Worm (Caenorhabditis elegans): ENCODE measurements around the gene T27A10.5.

The T27A10.5 gene

DNA sequence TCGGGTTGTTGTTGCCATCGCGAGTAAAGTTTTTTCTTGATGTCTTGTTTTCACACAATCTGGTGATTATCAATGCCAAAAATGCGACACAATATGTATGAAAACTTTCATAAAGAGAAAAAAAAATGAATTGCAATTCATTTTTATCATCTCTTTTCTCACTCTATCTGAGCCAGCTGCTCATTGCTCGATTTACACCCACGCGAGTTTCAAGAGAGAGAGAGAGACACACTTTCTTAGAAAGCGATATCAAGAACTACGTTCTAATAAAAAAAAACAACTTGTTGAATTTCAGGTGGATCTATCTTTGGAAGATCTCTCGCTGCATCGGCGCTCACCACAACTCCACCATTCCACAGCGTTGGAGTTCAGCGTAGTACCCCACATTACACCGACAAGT, 29.2 kb upstream of the T27A10.5 start:
- TF ChIP-seq lin-15B (tag; optimal IDR thresholded peaks at IDR 0.05) = no peak
- no peak for TF ChIP-seq nhr-77 (tag; optimal IDR thresholded peaks at IDR 0.05)
- TF ChIP-seq nhr-23 (tag; optimal IDR thresholded peaks at IDR 0.05) = no peak
- TF ChIP-seq ama-1 (optimal IDR thresholded peaks at IDR 0.05) = no peak
- TF ChIP-seq nhr-67 (tag; optimal IDR thresholded peaks at IDR 0.05) = no peak
- TF ChIP-seq mdl-1 (tag; optimal IDR thresholded peaks at IDR 0.05) = no peak
- no peak for TF ChIP-seq ztf-11 (tag; optimal IDR thresholded peaks at IDR 0.05)
- TF ChIP-seq ceh-16 (tag; optimal IDR thresholded peaks at IDR 0.05) = no peak
- no peak for TF ChIP-seq snpc-4 (tag; optimal IDR thresholded peaks at IDR 0.05)
- TF ChIP-seq mml-1 (tag; optimal IDR thresholded peaks at IDR 0.05) = no peak
- TF ChIP-seq nhr-25 (tag; optimal IDR thresholded peaks at IDR 0.05) = no peak
- TF ChIP-seq tbx-2 (tag; optimal IDR thresholded peaks at IDR 0.05) = no peak
- no peak for TF ChIP-seq pqm-1 (tag; optimal IDR thresholded peaks at IDR 0.05)
- TF ChIP-seq nhr-12 (tag; optimal IDR thresholded peaks at IDR 0.05) = no peak
- TF ChIP-seq unc-62 (GFP tag; optimal IDR thresholded peaks at IDR 0.05) = no peak
- no peak for TF ChIP-seq fos-1 (tag; optimal IDR thresholded peaks at IDR 0.05)
- TF ChIP-seq ceh-82 (tag; optimal IDR thresholded peaks at IDR 0.05) = no peak
- TF ChIP-seq nhr-43 (tag; optimal IDR thresholded peaks at IDR 0.05; ENCODE audit: poor library complexity, severe bottlenecking) = no peak
- TF ChIP-seq elt-1 (tag; optimal IDR thresholded peaks at IDR 0.05) = no peak

DNA sequence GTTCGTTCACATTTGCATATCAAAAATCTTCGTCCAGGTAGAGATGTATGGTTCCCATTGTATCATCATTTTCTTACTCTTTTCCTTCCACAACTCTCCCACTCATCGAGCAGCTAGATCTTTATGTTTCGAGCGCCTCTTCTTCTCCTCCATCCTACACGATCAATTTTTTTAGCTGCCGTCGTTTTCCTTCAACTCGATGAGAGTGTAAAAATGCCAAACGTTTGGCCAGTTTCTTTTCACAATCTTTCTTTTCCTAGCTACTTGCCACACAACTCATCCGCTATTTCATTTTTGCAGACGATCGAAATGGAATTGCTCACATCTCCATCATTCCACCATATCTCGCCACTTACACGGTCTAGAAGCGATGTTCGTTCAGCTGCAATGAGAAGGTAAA, 28.1 kb upstream of the T27A10.5 start, which contains the start of gene C18B2.3:
TSS of gene C18B2.3 (plus strand) at position 301 of the 400 bp plus-strand sequence.
- TF ChIP-seq pqm-1 (tag; optimal IDR thresholded peaks at IDR 0.05) = no peak
- TF ChIP-seq nhr-67 (tag; optimal IDR thresholded peaks at IDR 0.05) = no peak
- TF ChIP-seq ceh-82 (tag; optimal IDR thresholded peaks at IDR 0.05) = no peak
- no peak for TF ChIP-seq egl-27 (tag; optimal IDR thresholded peaks at IDR 0.05)

ce11 chrX:3600390-3600789, 27.0 kb upstream of the T27A10.5 start, which contains the start of gene cgr-1:
Gene cgr-1 (minus strand): TSS chrX:3600457.
- TF ChIP-seq nhr-28 (tag; optimal IDR thresholded peaks at IDR 0.05) (no peak), zag-1 (tag; optimal IDR thresholded peaks at IDR 0.05) (no peak), mdl-1 (tag; optimal IDR thresholded peaks at IDR 0.05) (no peak), pqm-1 (tag; optimal IDR thresholded peaks at IDR 0.05) (peak; percentile 69), pha-4 (tag; optimal IDR thresholded peaks at IDR 0.05) (peak; percentile 32), ceh-9 (tag; optimal IDR thresholded peaks at IDR 0.05) (no peak), elt-2 (tag; optimal IDR thresholded peaks at IDR 0.05) (peak; percentile 67), nhr-67 (tag; optimal IDR thresholded peaks at IDR 0.05) (no peak), ama-1 (optimal IDR thresholded peaks at IDR 0.05) (no peak), nhr-237 (tag; optimal IDR thresholded peaks at IDR 0.05) (no peak), mml-1 (tag; optimal IDR thresholded peaks at IDR 0.05) (no peak)

- TF ChIP-seq tbx-2 (tag; optimal IDR thresholded peaks at IDR 0.05) (no peak), egl-5 (tag; optimal IDR thresholded peaks at IDR 0.05) (peak; percentile 94)
These were observed 26.5 kb upstream of the T27A10.5 start for ce11 chrX:3599860-3600259.

- TF ChIP-seq ceh-9 (tag; optimal IDR thresholded peaks at IDR 0.05) (no peak), nhr-23 (tag; optimal IDR thresholded peaks at IDR 0.05) (peak; percentile 87)
These were observed 23.6 kb upstream of the T27A10.5 start for ce11 chrX:3596967-3597366.

ce11 chrX:3596303-3596772, 23.0 kb upstream of the T27A10.5 start, which contains the start of gene T27A10.6:
Gene T27A10.6 (minus strand): TSS chrX:3596353.
- no peak for TF ChIP-seq lin-39 (tag; optimal IDR thresholded peaks at IDR 0.05)
- TF ChIP-seq nhr-23 (tag; optimal IDR thresholded peaks at IDR 0.05) = peak; percentile 51
- no peak for TF ChIP-seq snpc-4 (tag; optimal IDR thresholded peaks at IDR 0.05)
- peak; percentile 44 for TF ChIP-seq nhr-43 (tag; optimal IDR thresholded peaks at IDR 0.05; ENCODE audit: poor library complexity, severe bottlenecking)

DNA sequence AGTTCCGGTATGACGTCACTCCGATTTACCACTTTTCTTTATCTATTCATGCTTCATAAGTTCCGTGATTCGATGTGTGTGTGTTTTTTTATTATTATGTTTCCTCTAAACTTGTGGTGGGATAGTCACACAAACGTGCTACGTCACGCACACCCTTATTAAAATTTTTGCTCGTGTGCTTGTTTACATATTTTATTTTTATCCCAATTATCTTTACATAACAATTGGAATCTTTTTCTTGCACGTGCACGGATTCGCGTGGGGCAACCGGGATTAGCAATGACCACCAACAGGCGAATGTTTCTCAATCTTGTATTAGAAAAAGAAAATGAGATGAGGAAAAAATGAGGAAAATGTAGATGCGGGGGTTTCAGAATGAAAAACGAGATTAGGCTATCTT, 17.1 kb upstream of the T27A10.5 start:
- TF ChIP-seq skn-1 (tag; optimal IDR thresholded peaks at IDR 0.05) = no peak
- no peak for TF ChIP-seq elt-3 (tag; optimal IDR thresholded peaks at IDR 0.05)
- TF ChIP-seq egl-27 (tag; optimal IDR thresholded peaks at IDR 0.05) = no peak
- TF ChIP-seq nhr-11 (tag; optimal IDR thresholded peaks at IDR 0.05) = no peak
- TF ChIP-seq mdl-1 (tag; optimal IDR thresholded peaks at IDR 0.05) = no peak
